In genomic region chr2L:14685637-14686232, dm6 we compare ENCODE assay signal across 1 fruit fly cellular context.
TF ChIP-seq lines count a peak whose summit lies in the region.

No protein-coding gene starts in this region.

TF ChIP-seq in whole organism, embryonic, 481 proteins besides CTCF, POLR2A, EP300 and RAD21 (continued from another document and continues in another):
- TF ChIP-seq CG1529 (GFP tag; optimal IDR thresholded peaks at IDR 0.05; lab: Kevin White, UChicago) (peak; percentile 86), luna (GFP tag; optimal IDR thresholded peaks at IDR 0.05; lab: Kevin White, UChicago) (peak; percentile 88), CG10654 (GFP tag; optimal IDR thresholded peaks at IDR 0.05; lab: Kevin White, UChicago) (peak; percentile 81), Kr (GFP tag; optimal IDR thresholded peaks at IDR 0.05; lab: Kevin White, UChicago) (peak; percentile 17), HLH3B (GFP tag; IDR thresholded peaks at IDR 0.05; lab: Robert Waterston, UW) (peak; percentile 85; the same call in 1 of the 2 replicates), zen2 (GFP tag; IDR thresholded peaks at IDR 0.05; lab: Robert Waterston, UW; ENCODE audit: partially characterized antibody) (no peak), wdn (GFP tag; IDR thresholded peaks at IDR 0.05; lab: Robert Waterston, UW) (peak; percentile 59; the same call in 1 of the 2 replicates), sob (GFP tag; IDR thresholded peaks at IDR 0.05; lab: Robert Waterston, UW) (peak; percentile 92), CG6654 (GFP tag; optimal IDR thresholded peaks at IDR 0.05; lab: Kevin White, UChicago) (peak; percentile 41), pho (GFP tag; optimal IDR thresholded peaks at IDR 0.05; lab: Kevin White, UChicago) (peak; percentile 93), CG12769 (tag; optimal IDR thresholded peaks at IDR 0.05; lab: Kevin White, UChicago) (peak; percentile 93), bigmax (GFP tag; optimal IDR thresholded peaks at IDR 0.05; lab: Kevin White, UChicago) (peak; percentile 69), Atf-2 (GFP tag; optimal IDR thresholded peaks at IDR 0.05; lab: Kevin White, UChicago) (peak; percentile 69), Bgb (GFP tag; IDR thresholded peaks at IDR 0.05; lab: Robert Waterston, UW; ENCODE audit: partially characterized antibody) (no peak), salm (tag; optimal IDR thresholded peaks at IDR 0.05; lab: Kevin White, UChicago) (peak; percentile 75), Bteb2 (GFP tag; optimal IDR thresholded peaks at IDR 0.05; lab: Kevin White, UChicago) (peak; percentile 86), CG17186 (GFP tag; optimal IDR thresholded peaks at IDR 0.05; lab: Kevin White, UChicago) (peak; percentile 67), CG2129 (GFP tag; IDR thresholded peaks at IDR 0.05; lab: Robert Waterston, UW; ENCODE audit: partially characterized antibody) (no peak), CG33557 (GFP tag; optimal IDR thresholded peaks at IDR 0.05; lab: Kevin White, UChicago) (peak; percentile 86), Nf-YB (GFP tag; optimal IDR thresholded peaks at IDR 0.05; lab: Kevin White, UChicago) (peak; percentile 40), lmd (GFP tag; IDR thresholded peaks at IDR 0.05; lab: Robert Waterston, UW) (peak; percentile 10; the same call in 1 of the 2 replicates), so (GFP tag; IDR thresholded peaks at IDR 0.05; lab: Robert Waterston, UW) (peak; percentile 86; the same call in 2 of the 3 replicates), bowl (GFP tag; IDR thresholded peaks at IDR 0.05; lab: Robert Waterston, UW) (no peak), CG6689 (GFP tag; IDR thresholded peaks at IDR 0.05; lab: Robert Waterston, UW) (peak; percentile 66), CG11560 (tag; IDR thresholded peaks at IDR 0.05; lab: Robert Waterston, UW) (no peak; the same call in 2 of the 3 replicates), bcd (GFP tag; optimal IDR thresholded peaks at IDR 0.05; lab: Kevin White, UChicago) (peak; percentile 87), Blimp-1 (GFP tag; optimal IDR thresholded peaks at IDR 0.05; lab: Kevin White, UChicago) (peak; percentile 91), amos (GFP tag; IDR thresholded peaks at IDR 0.05; lab: Robert Waterston, UW; ENCODE audit: partially characterized antibody) (no peak), peb (GFP tag; IDR thresholded peaks at IDR 0.05; lab: Robert Waterston, UW) (peak; percentile 45; the same call in 1 of the 2 replicates), ash1 (GFP tag; optimal IDR thresholded peaks at IDR 0.05; lab: Kevin White, UChicago) (peak; percentile 93), esg (GFP tag; conservative IDR thresholded peaks at IDR 0.05; lab: Robert Waterston, UW) (no peak), CG17359 (tag; optimal IDR thresholded peaks at IDR 0.05; lab: Kevin White, UChicago) (peak; percentile 94), CG13123 (GFP tag; optimal IDR thresholded peaks at IDR 0.05; lab: Kevin White, UChicago) (peak; percentile 92), hkb (optimal IDR thresholded peaks at IDR 0.05; lab: Kevin White, UChicago) (no peak), hkb (GFP tag; IDR thresholded peaks at IDR 0.05; lab: Robert Waterston, UW) (peak; percentile 89), CG3995 (GFP tag; optimal IDR thresholded peaks at IDR 0.05; lab: Kevin White, UChicago) (peak; percentile 57), Fer2 (tag; optimal IDR thresholded peaks at IDR 0.05; lab: Kevin White, UChicago) (peak; percentile 85), CG31224 (GFP tag; IDR thresholded peaks at IDR 0.05; lab: Robert Waterston, UW) (peak; percentile 53), CG8089 (GFP tag; optimal IDR thresholded peaks at IDR 0.05; lab: Kevin White, UChicago) (peak; percentile 80), z (GFP tag; IDR thresholded peaks at IDR 0.05; lab: Robert Waterston, UW) (peak; percentile 80; the same call in 2 of the 3 replicates), CG15011 (GFP tag; optimal IDR thresholded peaks at IDR 0.05; lab: Kevin White, UChicago) (peak; percentile 89), Lhr (GFP tag; optimal IDR thresholded peaks at IDR 0.05; lab: Kevin White, UChicago) (peak; percentile 81), CG9817 (tag; optimal IDR thresholded peaks at IDR 0.05; lab: Kevin White, UChicago) (peak; percentile 76), CG6854 (GFP tag; optimal IDR thresholded peaks at IDR 0.05; lab: Kevin White, UChicago) (peak; percentile 87), pnt (GFP tag; optimal IDR thresholded peaks at IDR 0.05; lab: Kevin White, UChicago) (peak; percentile 78), slp2 (GFP tag; optimal IDR thresholded peaks at IDR 0.05; lab: Kevin White, UChicago) (peak; percentile 79), NC2α (GFP tag; optimal IDR thresholded peaks at IDR 0.05; lab: Kevin White, UChicago) (peak; percentile 88), inv (GFP tag; IDR thresholded peaks at IDR 0.05; lab: Robert Waterston, UW; ENCODE audit: partially characterized antibody) (no peak), Ets97D (GFP tag; optimal IDR thresholded peaks at IDR 0.05; lab: Kevin White, UChicago) (peak; percentile 79), vvl (GFP tag; IDR thresholded peaks at IDR 0.05; lab: Robert Waterston, UW) (peak; percentile 82), CG6175 (GFP tag; IDR thresholded peaks at IDR 0.05; lab: Robert Waterston, UW) (peak; percentile 81), pb (GFP tag; optimal IDR thresholded peaks at IDR 0.05; lab: Kevin White, UChicago) (peak; percentile 83), stwl (tag; optimal IDR thresholded peaks at IDR 0.05; lab: Kevin White, UChicago) (peak; percentile 28), Ravus (GFP tag; IDR thresholded peaks at IDR 0.05; lab: Robert Waterston, UW) (peak; percentile 29), row (GFP tag; IDR thresholded peaks at IDR 0.05; lab: Robert Waterston, UW) (peak; percentile 12; the same call in 1 of the 3 replicates), CG1832 (GFP tag; optimal IDR thresholded peaks at IDR 0.05; lab: Kevin White, UChicago) (no peak), gsb (GFP tag; IDR thresholded peaks at IDR 0.05; lab: Robert Waterston, UW) (peak; percentile 63), CG3838 (GFP tag; optimal IDR thresholded peaks at IDR 0.05; lab: Kevin White, UChicago) (peak; percentile 88), CG42726 (GFP tag; IDR thresholded peaks at IDR 0.05; lab: Robert Waterston, UW; ENCODE audit: partially characterized antibody) (no peak), Hand (GFP tag; optimal IDR thresholded peaks at IDR 0.05; lab: Kevin White, UChicago) (peak; percentile 75), fd64A (GFP tag; optimal IDR thresholded peaks at IDR 0.05; lab: Kevin White, UChicago) (peak; percentile 97), CG15601 (tag; optimal IDR thresholded peaks at IDR 0.05; lab: Kevin White, UChicago) (peak; percentile 94), Antp (GFP tag; optimal IDR thresholded peaks at IDR 0.05; lab: Kevin White, UChicago) (peak; percentile 80), CG32532 (GFP tag; IDR thresholded peaks at IDR 0.05; lab: Robert Waterston, UW) (peak; percentile 61; the same call in 1 of the 2 replicates), Hr51 (GFP tag; optimal IDR thresholded peaks at IDR 0.05; lab: Kevin White, UChicago) (peak; percentile 19 to 90), CG18262 (tag; optimal IDR thresholded peaks at IDR 0.05; lab: Kevin White, UChicago) (peak; percentile 71), Hsf (GFP tag; optimal IDR thresholded peaks at IDR 0.05; lab: Kevin White, UChicago) (peak; percentile 60), Ssrp (tag; optimal IDR thresholded peaks at IDR 0.05; lab: Kevin White, UChicago) (peak; percentile 11), CG4404 (GFP tag; IDR thresholded peaks at IDR 0.05; lab: Robert Waterston, UW) (no peak), CG12219 (GFP tag; optimal IDR thresholded peaks at IDR 0.05; lab: Kevin White, UChicago) (peak; percentile 74), sc (optimal IDR thresholded peaks at IDR 0.05; lab: Kevin White, UChicago) (no peak), sc (GFP tag; optimal IDR thresholded peaks at IDR 0.05; lab: Kevin White, UChicago) (peak; percentile 75), Xbp1 (GFP tag; optimal IDR thresholded peaks at IDR 0.05; lab: Kevin White, UChicago) (peak; percentile 46), CG2712 (tag; optimal IDR thresholded peaks at IDR 0.05; lab: Kevin White, UChicago) (peak; percentile 75), CG14710 (tag; optimal IDR thresholded peaks at IDR 0.05; lab: Kevin White, UChicago) (peak; percentile 82), Asciz (GFP tag; optimal IDR thresholded peaks at IDR 0.05; lab: Kevin White, UChicago) (peak; percentile 97), CG8388 (GFP tag; optimal IDR thresholded peaks at IDR 0.05; lab: Kevin White, UChicago) (no peak), Hmr (GFP tag; optimal IDR thresholded peaks at IDR 0.05; lab: Kevin White, UChicago) (peak; percentile 97), Dbx (GFP tag; IDR thresholded peaks at IDR 0.05; lab: Robert Waterston, UW) (peak; percentile 93), Lpt (GFP tag; optimal IDR thresholded peaks at IDR 0.05; lab: Kevin White, UChicago) (no peak), zfh1 (GFP tag; IDR thresholded peaks at IDR 0.05; lab: Robert Waterston, UW) (peak; percentile 69), Dref (GFP tag; IDR thresholded peaks at IDR 0.05; lab: Robert Waterston, UW) (no peak), Hr3 (GFP tag; optimal IDR thresholded peaks at IDR 0.05; lab: Kevin White, UChicago) (peak; percentile 65), sens (GFP tag; lab: Kevin White, UChicago) (peak; percentile 98), HLHmδ (GFP tag; optimal IDR thresholded peaks at IDR 0.05; lab: Kevin White, UChicago) (peak; percentile 91), CG17361 (GFP tag; IDR thresholded peaks at IDR 0.05; lab: Robert Waterston, UW) (peak; percentile 68; the same call in 2 of the 3 replicates), rib (GFP tag; IDR thresholded peaks at IDR 0.05; lab: Robert Waterston, UW) (peak; percentile 91), CG9932 (GFP tag; IDR thresholded peaks at IDR 0.05; lab: Robert Waterston, UW) (peak; percentile 83), CG8290 (GFP tag; optimal IDR thresholded peaks at IDR 0.05; lab: Kevin White, UChicago) (peak; percentile 76), CG8290 (tag; optimal IDR thresholded peaks at IDR 0.05; lab: Kevin White, UChicago) (peak; percentile 70 to 94), jumu (GFP tag; optimal IDR thresholded peaks at IDR 0.05; lab: Kevin White, UChicago) (peak; percentile 77), CG2202 (tag; optimal IDR thresholded peaks at IDR 0.05; lab: Kevin White, UChicago) (peak; percentile 87), CG7963 (GFP tag; IDR thresholded peaks at IDR 0.05; lab: Robert Waterston, UW; ENCODE audit: partially characterized antibody) (no peak), CG15479 (GFP tag; optimal IDR thresholded peaks at IDR 0.05; lab: Kevin White, UChicago) (no peak), CG11247 (GFP tag; IDR thresholded peaks at IDR 0.05; lab: Robert Waterston, UW) (peak; percentile 75), disco-r (GFP tag; optimal IDR thresholded peaks at IDR 0.05; lab: Kevin White, UChicago) (peak; percentile 84), Ptx1 (GFP tag; IDR thresholded peaks at IDR 0.05; lab: Robert Waterston, UW) (no peak), CG14050 (GFP tag; IDR thresholded peaks at IDR 0.05; lab: Robert Waterston, UW) (peak; percentile 51; the same call in 2 of the 3 replicates), BtbVII (GFP tag; optimal IDR thresholded peaks at IDR 0.05; lab: Kevin White, UChicago) (peak; percentile 88), shn (GFP tag; optimal IDR thresholded peaks at IDR 0.05; lab: Kevin White, UChicago) (peak; percentile 77), trem (tag; optimal IDR thresholded peaks at IDR 0.05; lab: Kevin White, UChicago) (peak; percentile 55), CG9609 (GFP tag; optimal IDR thresholded peaks at IDR 0.05; lab: Kevin White, UChicago) (peak; percentile 73), CHES-1-like (GFP tag; optimal IDR thresholded peaks at IDR 0.05; lab: Kevin White, UChicago) (peak; percentile 86), sisA (GFP tag; IDR thresholded peaks at IDR 0.05; lab: Robert Waterston, UW) (no peak), CG11093 (GFP tag; IDR thresholded peaks at IDR 0.05; lab: Robert Waterston, UW) (peak; percentile 54; the same call in 1 of the 3 replicates), CG14667 (GFP tag; IDR thresholded peaks at IDR 0.05; lab: Robert Waterston, UW) (no peak), CG12659 (GFP tag; optimal IDR thresholded peaks at IDR 0.05; lab: Kevin White, UChicago) (peak; percentile 89), CG7357 (GFP tag; IDR thresholded peaks at IDR 0.05; lab: Robert Waterston, UW) (no peak), psq (GFP tag; optimal IDR thresholded peaks at IDR 0.05; lab: Kevin White, UChicago) (peak; percentile 74), E2f2 (GFP tag; IDR thresholded peaks at IDR 0.05; lab: Robert Waterston, UW) (peak; percentile 52), Chrac-16 (GFP tag; optimal IDR thresholded peaks at IDR 0.05; lab: Kevin White, UChicago) (no peak), Doc3 (GFP tag; IDR thresholded peaks at IDR 0.05; lab: Robert Waterston, UW; ENCODE audit: partially characterized antibody) (no peak), toy (GFP tag; IDR thresholded peaks at IDR 0.05; lab: Robert Waterston, UW) (peak; percentile 73; the same call in 1 of the 2 replicates), CG1233 (GFP tag; optimal IDR thresholded peaks at IDR 0.05; lab: Kevin White, UChicago) (peak; percentile 88), nom (GFP tag; optimal IDR thresholded peaks at IDR 0.05; lab: Kevin White, UChicago) (no peak), tx (GFP tag; optimal IDR thresholded peaks at IDR 0.05; lab: Kevin White, UChicago) (peak; percentile 71), CG18764 (GFP tag; optimal IDR thresholded peaks at IDR 0.05; lab: Kevin White, UChicago) (peak; percentile 87), her (GFP tag; optimal IDR thresholded peaks at IDR 0.05; lab: Kevin White, UChicago) (peak; percentile 87), tap (tag; optimal IDR thresholded peaks at IDR 0.05; lab: Kevin White, UChicago) (peak; percentile 64), Taf1 (GFP tag; IDR thresholded peaks at IDR 0.05; lab: Robert Waterston, UW) (peak; percentile 66; the same call in 1 of the 2 replicates), CG31441 (GFP tag; IDR thresholded peaks at IDR 0.05; lab: Robert Waterston, UW) (peak; percentile 77), CG15269 (tag; optimal IDR thresholded peaks at IDR 0.05; lab: Kevin White, UChicago) (peak; percentile 63), D (optimal IDR thresholded peaks at IDR 0.05; lab: Kevin White, UChicago) (no peak), D (GFP tag; optimal IDR thresholded peaks at IDR 0.05; lab: Kevin White, UChicago) (peak; percentile 90), crc (GFP tag; optimal IDR thresholded peaks at IDR 0.05; lab: Kevin White, UChicago) (peak; percentile 89), Oli (tag; optimal IDR thresholded peaks at IDR 0.05; lab: Kevin White, UChicago) (peak; percentile 40), ac (GFP tag; optimal IDR thresholded peaks at IDR 0.05; lab: Kevin White, UChicago) (peak; percentile 52), ERR (GFP tag; optimal IDR thresholded peaks at IDR 0.05; lab: Kevin White, UChicago) (peak; percentile 93), danr (GFP tag; IDR thresholded peaks at IDR 0.05; lab: Robert Waterston, UW) (peak; percentile 72), grn (GFP tag; optimal IDR thresholded peaks at IDR 0.05; lab: Kevin White, UChicago) (peak; percentile 92)
